Worm (Caenorhabditis elegans) whole organism, young adult: Measurements from ENCODE around the gene C46F11.6.

Experiments
- B0336.3 ChIP-seq: fragments of 200-800 bp; sonication (Bioruptor generic); IDR thresholded peaks from 2 replicates; pipeline ENCODE4 v1.3.6; 2022; ENCODE audit warnings: missing genetic modification characterization, missing compliant biosample characterization
- C06A6.2 ChIP-seq: fragments of 200-800 bp; sonication (Bioruptor generic); conservative IDR thresholded peaks from 2 replicates; pipeline ENCODE4 v1.3.6; 2022; ENCODE audit warnings: missing genetic modification characterization, missing compliant biosample characterization
- ama-1 ChIP-seq, 3 experiments: fragments of 150-350 bp in 1 of 3; sonication (generic microtip) in 2 of 3; optimal IDR thresholded peaks; 2 replicates each; lab custom pipeline; 2014 to 2018; ENCODE audit warnings: missing biosample characterization in 2 of 3, missing genetic modification characterization in 2 of 3, missing genetic modification reagents in 2 of 3
- ceh-79 ChIP-seq: sonication (generic microtip); optimal IDR thresholded peaks from 2 replicates; lab custom pipeline; 2017; ENCODE audit warnings: mild to moderate bottlenecking, missing genetic modification characterization, missing compliant biosample characterization
- efl-1 ChIP-seq: fragments of 150-350 bp; optimal IDR thresholded peaks from 2 replicates; lab custom pipeline; 2014; ENCODE audit warnings: missing biosample characterization, missing genetic modification reagents, missing genetic modification characterization
- hlh-26 ChIP-seq: fragments of 200-800 bp; sonication (Bioruptor generic); conservative IDR thresholded peaks from 2 replicates; pipeline ENCODE4 v1.3.6; 2022; ENCODE audit warnings: missing genetic modification reagents, missing genetic modification characterization, missing compliant biosample characterization
- hsf-1 ChIP-seq: fragments of 200-800 bp; sonication (Bioruptor generic); IDR thresholded peaks from 2 replicates; pipeline ENCODE4 v1.3.6; 2022; ENCODE audit warnings: missing genetic modification reagents, missing genetic modification characterization, missing compliant biosample characterization
- lin-35 ChIP-seq, 3 experiments: fragments of 150-350 bp in 2 of 3; sonication (generic microtip) in 1 of 3; optimal IDR thresholded peaks; 2 replicates each; lab custom pipeline; 2014 to 2018; ENCODE audit warnings: missing biosample characterization in 3 of 3, missing genetic modification characterization in 3 of 3, missing genetic modification reagents in 3 of 3
- lsy-27 ChIP-seq: sonication (generic microtip); optimal IDR thresholded peaks from 2 replicates; lab custom pipeline; 2017; ENCODE audit warnings: missing genetic modification characterization, mild to moderate bottlenecking, missing compliant biosample characterization, antibody characterized with exemption, missing genotype, borderline replicate concordance; ENCODE audit not compliant: insufficient read depth
- mcd-1 ChIP-seq: fragments of 200-800 bp; sonication (Bioruptor generic); IDR thresholded peaks from 2 replicates; pipeline ENCODE4 v1.3.6; 2022; ENCODE audit warnings: missing genetic modification reagents, missing genetic modification characterization, missing compliant biosample characterization
- tbp1 ChIP-seq: fragments of 200-800 bp; sonication (Bioruptor generic); optimal IDR thresholded peaks from 2 replicates; lab custom pipeline; 2018; ENCODE audit warnings: mild to moderate bottlenecking, missing genetic modification characterization, missing compliant biosample characterization
- unc-62 ChIP-seq: fragments of 150-350 bp; optimal IDR thresholded peaks from 2 replicates; lab custom pipeline; 2014; ENCODE audit warnings: missing biosample characterization, missing genetic modification reagents, missing genetic modification characterization
- zfh-2 ChIP-seq: fragments of 200-800 bp; sonication (Bioruptor generic); conservative IDR thresholded peaks from 2 replicates; pipeline ENCODE4 v1.3.6; 2022; ENCODE audit warnings: missing genetic modification reagents, missing genetic modification characterization, missing compliant biosample characterization
- ztf-25 ChIP-seq: fragments of 200-800 bp; sonication (Bioruptor generic); IDR thresholded peaks from 2 replicates; pipeline ENCODE4 v1.3.6; 2022; ENCODE audit warnings: missing genetic modification reagents, missing genetic modification characterization, missing compliant biosample characterization

DNA sequence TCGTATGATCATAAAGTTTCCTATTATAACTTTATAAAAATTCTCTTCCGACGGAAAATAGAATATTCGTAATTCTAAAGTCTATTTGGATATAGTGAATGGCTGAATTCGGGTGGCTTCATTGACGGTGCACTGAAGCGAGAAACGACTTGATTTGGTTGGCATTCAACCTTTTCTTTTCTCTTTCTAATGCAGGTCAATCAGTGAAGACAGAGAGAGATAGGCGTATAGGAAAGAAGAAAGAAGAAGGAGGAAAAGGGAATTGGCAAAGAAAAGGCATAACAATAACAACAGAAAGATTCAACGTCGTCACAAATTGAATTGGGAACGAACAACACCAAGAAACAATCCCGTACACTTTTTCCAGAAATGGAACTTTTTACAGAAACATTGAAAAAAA, 5.2 kb upstream of the C46F11.6 start:
- TF ChIP-seq ama-1 (optimal IDR thresholded peaks at IDR 0.05; lab: Kevin White, UChicago), result no peak
- no peak for TF ChIP-seq ama-1 (GFP tag; optimal IDR thresholded peaks at IDR 0.05; lab: Kevin White, UChicago)
- TF ChIP-seq hlh-26 (GFP tag; lab: Robert Waterston, UW), result no peak
- no peak for TF ChIP-seq lin-35 (GFP tag; optimal IDR thresholded peaks at IDR 0.05; lab: Kevin White, UChicago)
- no peak for TF ChIP-seq hsf-1 (GFP tag; lab: Robert Waterston, UW)
- no peak for TF ChIP-seq ceh-79 (tag; lab: Kevin White, UChicago)
- no peak for TF ChIP-seq C06A6.2 (GFP tag; lab: Robert Waterston, UW)
- no peak for TF ChIP-seq unc-62 (GFP tag; lab: Kevin White, UChicago)
- no peak for TF ChIP-seq ztf-25 (GFP tag; lab: Robert Waterston, UW)
- TF ChIP-seq lsy-27, result no peak
- no peak for TF ChIP-seq zfh-2 (GFP tag; lab: Robert Waterston, UW)
- TF ChIP-seq B0336.3 (GFP tag; lab: Robert Waterston, UW), result no peak
- TF ChIP-seq mcd-1 (GFP tag; lab: Robert Waterston, UW), result no peak
- TF ChIP-seq tbp1 (GFP tag; lab: Kevin White, UChicago), result no peak
- TF ChIP-seq efl-1, result no peak
